Fruit fly (Drosophila melanogaster) whole organism, embryonic: ENCODE measurements around the gene CG8135.
A peak's percentile ranks its signal among the peaks of the same experiment; 100 is the strongest.

Experiments used
- Atf6 ChIP-seq: fragments of 200-800 bp; sonication (Bioruptor generic); IDR thresholded peaks from 2 replicates; pipeline ENCODE4 v1.3.6; 2022; ENCODE audit warnings: missing biosample characterization, missing genetic modification characterization
- B-H2 ChIP-seq: fragments of 200-800 bp; sonication (Bioruptor generic); optimal IDR thresholded peaks from 2 replicates; lab custom pipeline; 2018; ENCODE audit warnings: missing biosample characterization, mild to moderate bottlenecking, missing genetic modification characterization
- BtbVII ChIP-seq: fragments of 200-800 bp; sonication (Bioruptor generic); optimal IDR thresholded peaks from 3 replicates; lab custom pipeline; 2017; ENCODE audit warnings: missing biosample characterization, mild to moderate bottlenecking, missing genetic modification characterization
- CG11504 ChIP-seq: fragments of 200-800 bp; sonication (Bioruptor generic); optimal IDR thresholded peaks from 3 replicates; lab custom pipeline; 2019; ENCODE audit warnings: missing biosample characterization, mild to moderate bottlenecking, missing genetic modification characterization, moderate library complexity
- CG11695 ChIP-seq: fragments of 200-800 bp; sonication (Bioruptor generic); IDR thresholded peaks from 3 replicates; pipeline ENCODE4 v1.3.6; 2022; ENCODE audit warnings: missing biosample characterization, missing genetic modification characterization
- CG11696 ChIP-seq: fragments of 200-800 bp; sonication (Bioruptor generic); IDR thresholded peaks from 2 replicates; pipeline ENCODE4 v1.3.6; 2022; ENCODE audit warnings: missing biosample characterization, missing genetic modification characterization
- CG12104 ChIP-seq: fragments of 200-800 bp; sonication (Bioruptor generic); optimal IDR thresholded peaks from 3 replicates; lab custom pipeline; 2016; ENCODE audit warnings: missing biosample characterization, missing genetic modification characterization
- CG1233 ChIP-seq: fragments of 200-800 bp; sonication (Bioruptor generic); optimal IDR thresholded peaks from 4 replicates; lab custom pipeline; 2018; ENCODE audit warnings: missing biosample characterization, mild to moderate bottlenecking, missing genetic modification characterization
- CG13296 ChIP-seq: fragments of 200-800 bp; sonication (Bioruptor generic); optimal IDR thresholded peaks from 3 replicates; lab custom pipeline; 2018; ENCODE audit warnings: missing biosample characterization, mild to moderate bottlenecking, missing genetic modification characterization
- CG13424 ChIP-seq: fragments of 200-800 bp; sonication (Bioruptor generic); optimal IDR thresholded peaks from 2 replicates; lab custom pipeline; 2019; ENCODE audit warnings: missing biosample characterization, mild to moderate bottlenecking, missing genetic modification characterization, moderate library complexity
- CG15011 ChIP-seq: fragments of 200-800 bp; sonication (Bioruptor generic); optimal IDR thresholded peaks from 3 replicates; lab custom pipeline; 2018; ENCODE audit warnings: missing biosample characterization, mild to moderate bottlenecking, missing genetic modification characterization
- CG16779 ChIP-seq: fragments of 200-800 bp; sonication (Bioruptor generic); IDR thresholded peaks from 2 replicates; pipeline ENCODE4 v1.3.6; 2022; ENCODE audit warnings: missing biosample characterization, missing genetic modification characterization
- CG16813 ChIP-seq: fragments of 200-800 bp; sonication (Bioruptor generic); IDR thresholded peaks from 3 replicates; pipeline ENCODE4 v1.3.6; 2022; ENCODE audit warnings: missing biosample characterization, missing genetic modification characterization; ENCODE audit not compliant: partially characterized antibody
- CG17612 ChIP-seq: fragments of 200-800 bp; sonication (Bioruptor generic); IDR thresholded peaks from 2 replicates; pipeline ENCODE4 v1.3.6; 2022; ENCODE audit warnings: missing biosample characterization, missing genetic modification characterization
- CG18599 ChIP-seq: fragments of 200-800 bp; sonication (Bioruptor generic); optimal IDR thresholded peaks from 3 replicates; lab custom pipeline; 2017; ENCODE audit warnings: missing biosample characterization, missing genetic modification characterization, mild to moderate bottlenecking, moderate library complexity, missing genetic modification reagents
- CG2120 ChIP-seq: fragments of 200-800 bp; sonication (Bioruptor generic); optimal IDR thresholded peaks from 3 replicates; lab custom pipeline; 2016; ENCODE audit warnings: missing biosample characterization, missing genetic modification characterization
- CG2889 ChIP-seq: fragments of 200-800 bp; sonication (Bioruptor generic); IDR thresholded peaks from 3 replicates; pipeline ENCODE4 v1.3.6; 2022; ENCODE audit warnings: missing biosample characterization, missing genetic modification characterization
- CG31365 ChIP-seq: fragments of 200-800 bp; sonication (Bioruptor generic); optimal IDR thresholded peaks from 2 replicates; lab custom pipeline; 2018; ENCODE audit warnings: missing biosample characterization, mild to moderate bottlenecking, missing genetic modification characterization
- CG32772 ChIP-seq: fragments of 200-800 bp; sonication (Bioruptor generic); IDR thresholded peaks from 2 replicates; pipeline ENCODE4 v1.3.6; 2022; ENCODE audit warnings: missing biosample characterization, missing genetic modification characterization
- CG6791 ChIP-seq: fragments of 200-800 bp; sonication (Bioruptor generic); IDR thresholded peaks from 3 replicates; pipeline ENCODE4 v1.3.6; 2022; ENCODE audit warnings: missing biosample characterization, missing genetic modification characterization; ENCODE audit not compliant: partially characterized antibody
- CG8359 ChIP-seq: fragments of 200-800 bp; sonication (Bioruptor generic); optimal IDR thresholded peaks from 2 replicates; lab custom pipeline; 2017; ENCODE audit warnings: missing biosample characterization, mild to moderate bottlenecking, missing genetic modification characterization, borderline replicate concordance
- CG8388 ChIP-seq: fragments of 200-800 bp; sonication (Bioruptor generic); optimal IDR thresholded peaks from 2 replicates; lab custom pipeline; 2019; ENCODE audit warnings: missing biosample characterization, mild to moderate bottlenecking, missing genetic modification characterization, moderate library complexity
- CG9437 ChIP-seq: fragments of 200-800 bp; sonication (Bioruptor generic); optimal IDR thresholded peaks from 2 replicates; lab custom pipeline; 2018; ENCODE audit warnings: missing biosample characterization, mild to moderate bottlenecking, missing genetic modification characterization
- CG9797 ChIP-seq: fragments of 200-800 bp; sonication (Bioruptor generic); optimal IDR thresholded peaks from 3 replicates; lab custom pipeline; 2018; ENCODE audit warnings: missing biosample characterization, mild to moderate bottlenecking, missing genetic modification characterization
- Deaf1 ChIP-seq: fragments of 200-800 bp; optimal IDR thresholded peaks from 3 replicates; lab custom pipeline; 2019; ENCODE audit warnings: missing biosample characterization, mild to moderate bottlenecking, missing genetic modification characterization, moderate library complexity
- Doc3 ChIP-seq: fragments of 200-800 bp; sonication (Bioruptor generic); IDR thresholded peaks from 3 replicates; pipeline ENCODE4 v1.3.6; 2022; ENCODE audit warnings: missing biosample characterization, missing genetic modification characterization; ENCODE audit not compliant: partially characterized antibody
- Dref ChIP-seq: fragments of 200-800 bp; sonication (Bioruptor generic); IDR thresholded peaks from 2 replicates; pipeline ENCODE4 v1.3.6; 2022; ENCODE audit warnings: missing biosample characterization, missing genetic modification characterization
- E2f2 ChIP-seq: fragments of 200-800 bp; sonication (Bioruptor generic); IDR thresholded peaks from 2 replicates; pipeline ENCODE4 v1.3.6; 2022; ENCODE audit warnings: missing biosample characterization, missing genetic modification characterization
- Gug ChIP-seq: fragments of 200-800 bp; sonication (Bioruptor generic); IDR thresholded peaks from 4 replicates; pipeline ENCODE4 v1.3.6; 2022; ENCODE audit warnings: missing biosample characterization, missing genetic modification characterization
- Hr78 ChIP-seq, 2 experiments: fragments of 200-800 bp in 1 of 2; fragments of >200 bp in 1 of 2; sonication (Bioruptor generic) in 1 of 2; optimal IDR thresholded peaks; 2 replicates each; lab custom pipeline; 2017 to 2019; ENCODE audit warnings: missing biosample characterization in 2 of 2, missing genetic modification characterization in 2 of 2, mild to moderate bottlenecking in 1 of 2, moderate library complexity in 1 of 2
- Mrtf ChIP-seq: fragments of 200-800 bp; sonication (Bioruptor generic); IDR thresholded peaks from 3 replicates; pipeline ENCODE4 v1.3.6; 2022; ENCODE audit warnings: missing biosample characterization, missing genetic modification characterization
- Optix ChIP-seq: fragments of 200-800 bp; sonication (Bioruptor generic); IDR thresholded peaks from 3 replicates; pipeline ENCODE4 v1.3.6; 2022; ENCODE audit warnings: missing biosample characterization, missing genetic modification characterization
- Rx ChIP-seq: fragments of 200-800 bp; sonication (Bioruptor generic); IDR thresholded peaks from 2 replicates; pipeline ENCODE4 v1.3.6; 2022; ENCODE audit warnings: missing biosample characterization, missing genetic modification characterization
- Sin3A ChIP-seq: fragments of >200 bp; optimal IDR thresholded peaks from 2 replicates; lab custom pipeline; 2018
- Taf1 ChIP-seq: fragments of 200-800 bp; sonication (Bioruptor generic); IDR thresholded peaks from 2 replicates; pipeline ENCODE4 v1.3.6; 2022; ENCODE audit warnings: missing biosample characterization, missing genetic modification characterization
- Vsx1 ChIP-seq: fragments of 200-800 bp; sonication (Bioruptor generic); optimal IDR thresholded peaks from 2 replicates; lab custom pipeline; 2017; ENCODE audit warnings: missing biosample characterization, mild to moderate bottlenecking, missing genetic modification characterization, missing genetic modification reagents
- caup ChIP-seq: fragments of 200-800 bp; sonication (Bioruptor generic); optimal IDR thresholded peaks from 3 replicates; lab custom pipeline; 2017; ENCODE audit warnings: missing biosample characterization, mild to moderate bottlenecking, missing genetic modification characterization, moderate library complexity; ENCODE audit not compliant: severe bottlenecking
- corto ChIP-seq: fragments of 200-800 bp; sonication (Bioruptor generic); optimal IDR thresholded peaks from 2 replicates; lab custom pipeline; 2016; ENCODE audit warnings: missing biosample characterization, mild to moderate bottlenecking, missing genetic modification characterization, moderate library complexity
- esg ChIP-seq: fragments of 200-800 bp; sonication (Bioruptor generic); conservative IDR thresholded peaks from 2 replicates; pipeline ENCODE4 v1.3.6; 2022; ENCODE audit warnings: missing biosample characterization, missing genetic modification characterization
- gce ChIP-seq: fragments of 200-800 bp; sonication (Bioruptor generic); IDR thresholded peaks from 3 replicates; pipeline ENCODE4 v1.3.6; 2022; ENCODE audit warnings: missing biosample characterization, missing genetic modification characterization
- gem ChIP-seq: fragments of 200-800 bp; sonication (Bioruptor generic); optimal IDR thresholded peaks from 2 replicates; lab custom pipeline; 2019; ENCODE audit warnings: missing biosample characterization, mild to moderate bottlenecking, missing genetic modification characterization, moderate library complexity
- gt ChIP-seq: fragments of 200-800 bp; sonication (Bioruptor generic); IDR thresholded peaks from 2 replicates; pipeline ENCODE4 v1.3.6; 2022; ENCODE audit warnings: missing biosample characterization, missing genetic modification characterization
- hbn ChIP-seq: fragments of 200-800 bp; sonication (Bioruptor generic); IDR thresholded peaks from 2 replicates; pipeline ENCODE4 v1.3.6; 2022; ENCODE audit warnings: missing biosample characterization, missing genetic modification characterization; ENCODE audit not compliant: partially characterized antibody
- lbe ChIP-seq: fragments of 200-800 bp; sonication (Bioruptor generic); optimal IDR thresholded peaks from 2 replicates; lab custom pipeline; 2016; ENCODE audit warnings: missing biosample characterization, mild to moderate bottlenecking, missing genetic modification characterization
- p53 ChIP-seq: fragments of 200-800 bp; sonication (Bioruptor generic); optimal IDR thresholded peaks from 2 replicates; lab custom pipeline; 2016; ENCODE audit warnings: missing biosample characterization, missing genetic modification characterization
- rib ChIP-seq: fragments of 200-800 bp; sonication (Bioruptor generic); IDR thresholded peaks from 2 replicates; pipeline ENCODE4 v1.3.6; 2022; ENCODE audit warnings: missing biosample characterization, missing genetic modification characterization
- run ChIP-seq: fragments of 200-800 bp; sonication (Bioruptor generic); optimal IDR thresholded peaks from 3 replicates; lab custom pipeline; 2018; ENCODE audit warnings: missing biosample characterization, mild to moderate bottlenecking, missing genetic modification characterization
- shn ChIP-seq: fragments of 200-800 bp; sonication (Bioruptor generic); optimal IDR thresholded peaks from 3 replicates; lab custom pipeline; 2016; ENCODE audit warnings: missing biosample characterization, missing genetic modification characterization

CG8135 gene

dm6 chr3R:9434543-9435407, 30.6 kb downstream of the CG8135 start (continued):
- TF ChIP-seq CG11504 (tag; lab: Kevin White, UChicago) (peak; percentile 91), CG17612 (GFP tag; lab: Robert Waterston, UW) (peak; percentile 57; the same call in 1 of the 2 replicates), Taf1 (GFP tag; lab: Robert Waterston, UW) (peak; percentile 65; the same call in 1 of the 2 replicates), gem (tag; lab: Kevin White, UChicago) (peak; percentile 94), Dref (GFP tag; lab: Robert Waterston, UW) (no peak), Optix (GFP tag; lab: Robert Waterston, UW) (peak; percentile 58; the same call in 2 of the 3 replicates), Mrtf (GFP tag; lab: Robert Waterston, UW) (peak; percentile 88; the same call in 2 of the 3 replicates), Rx (GFP tag; lab: Robert Waterston, UW) (peak; percentile 62), B-H2 (GFP tag; lab: Kevin White, UChicago) (no peak), CG2120 (GFP tag; lab: Kevin White, UChicago) (peak; percentile 92), gce (peak; percentile 85), CG9437 (peak; percentile 72), Atf6 (GFP tag; lab: Robert Waterston, UW) (peak; percentile 91), corto (GFP tag; lab: Kevin White, UChicago) (no peak), CG18599 (GFP tag; lab: Kevin White, UChicago) (peak; percentile 91), CG8388 (GFP tag; lab: Kevin White, UChicago) (peak; percentile 86), Deaf1 (peak; percentile 66), Doc3 (no peak), gt (GFP tag; lab: Robert Waterston, UW) (0 out of 2 replicates have a peak, but pooled peaks have one; percentile 7), CG13424 (tag; lab: Kevin White, UChicago) (peak; percentile 87), CG13296 (peak; percentile 88), CG16779 (peak; percentile 93), E2f2 (GFP tag; lab: Robert Waterston, UW) (peak; percentile 74), CG15011 (GFP tag; lab: Kevin White, UChicago) (peak; percentile 72), CG16813 (GFP tag; lab: Robert Waterston, UW) (no peak), CG11695 (GFP tag; lab: Robert Waterston, UW) (peak; percentile 88), Gug (GFP tag; lab: Robert Waterston, UW) (peak; percentile 64; the same call in 3 of the 4 replicates), lbe (no peak), CG12104 (GFP tag; lab: Kevin White, UChicago) (peak; percentile 85), CG8359 (GFP tag; lab: Kevin White, UChicago) (no peak), CG1233 (peak; percentile 82), shn (GFP tag; lab: Kevin White, UChicago) (peak; percentile 55), rib (GFP tag; lab: Robert Waterston, UW) (peak; percentile 60; the same call in 1 of the 2 replicates), CG2889 (GFP tag; lab: Robert Waterston, UW) (peak; percentile 85), CG6791 (GFP tag; lab: Robert Waterston, UW) (no peak), run (peak; percentile 83), hbn (GFP tag; lab: Robert Waterston, UW) (no peak), esg (GFP tag; lab: Robert Waterston, UW) (peak; percentile 83), BtbVII (peak; percentile 76), CG32772 (GFP tag; lab: Robert Waterston, UW) (peak; percentile 86), CG31365 (tag; lab: Kevin White, UChicago) (no peak), p53 (GFP tag; lab: Kevin White, UChicago) (peak; percentile 69), CG9797 (GFP tag; lab: Kevin White, UChicago) (no peak), caup (GFP tag; lab: Kevin White, UChicago) (peak; percentile 85), Vsx1 (peak; percentile 88), Hr78 (GFP tag; optimal IDR thresholded peaks at IDR 0.05; lab: Kevin White, UChicago) (peak in 1 of 2 experiments; percentile 67), Sin3A (lab: Kevin White, UChicago) (no peak), CG11696 (GFP tag; lab: Robert Waterston, UW) (peak; percentile 87)
